Fruit fly (Drosophila melanogaster): ENCODE measurements around the gene GckIII.

Gene GckIII

dm6 chr3R:17077968-17078417, 7.3 kb upstream of the GckIII start:
- no peak for TF ChIP-seq CG11902 (GFP tag; optimal IDR thresholded peaks at IDR 0.05)
- no peak for TF ChIP-seq CG3919 (GFP tag; optimal IDR thresholded peaks at IDR 0.05)
- TF ChIP-seq CG15336 (GFP tag; IDR thresholded peaks at IDR 0.05), result peak; percentile 11; the same call in 1 of the 2 replicates
- peak; percentile 58 for TF ChIP-seq Sox14 (GFP tag; optimal IDR thresholded peaks at IDR 0.05)
- TF ChIP-seq fkh (GFP tag; optimal IDR thresholded peaks at IDR 0.05), result peak; percentile 82
- TF ChIP-seq salr (GFP tag; optimal IDR thresholded peaks at IDR 0.05), result no peak
- no peak for TF ChIP-seq Sox102F (GFP tag; optimal IDR thresholded peaks at IDR 0.05)
- TF ChIP-seq CG8119 (GFP tag; IDR thresholded peaks at IDR 0.05), result no peak
- peak; percentile 74 for TF ChIP-seq CG1621 (tag; optimal IDR thresholded peaks at IDR 0.05)
- TF ChIP-seq svp (GFP tag), result peak; percentile 88
- TF ChIP-seq CG4318 (GFP tag; optimal IDR thresholded peaks at IDR 0.05), result no peak
- no peak for TF ChIP-seq dsx (GFP tag; optimal IDR thresholded peaks at IDR 0.05; ENCODE audit: poor library complexity, severe bottlenecking)
- TF ChIP-seq CG10669 (GFP tag; optimal IDR thresholded peaks at IDR 0.05), result no peak
- TF ChIP-seq CG6163 (GFP tag; IDR thresholded peaks at IDR 0.05), result 0 out of 3 replicates have a peak, but pooled peaks have one; percentile 22
- 0 out of 2 replicates have a peak, but pooled peaks have one; percentile 10 for TF ChIP-seq Gug (GFP tag; IDR thresholded peaks at IDR 0.05)
- no peak for TF ChIP-seq Met (GFP tag; optimal IDR thresholded peaks at IDR 0.05)
- TF ChIP-seq vri (GFP tag; optimal IDR thresholded peaks at IDR 0.05), result peak; percentile 64
- peak; percentile 4 for TF ChIP-seq topi (GFP tag; optimal IDR thresholded peaks at IDR 0.05)
- no peak for TF ChIP-seq net (GFP tag; optimal IDR thresholded peaks at IDR 0.05)
- peak; percentile 20 for TF ChIP-seq CG6808 (GFP tag; optimal IDR thresholded peaks at IDR 0.05)
- TF ChIP-seq esn (GFP tag; optimal IDR thresholded peaks at IDR 0.05), result peak; percentile 3
- peak; percentile 47 to 71 for TF ChIP-seq ss (GFP tag; optimal IDR thresholded peaks at IDR 0.05)

DNA sequence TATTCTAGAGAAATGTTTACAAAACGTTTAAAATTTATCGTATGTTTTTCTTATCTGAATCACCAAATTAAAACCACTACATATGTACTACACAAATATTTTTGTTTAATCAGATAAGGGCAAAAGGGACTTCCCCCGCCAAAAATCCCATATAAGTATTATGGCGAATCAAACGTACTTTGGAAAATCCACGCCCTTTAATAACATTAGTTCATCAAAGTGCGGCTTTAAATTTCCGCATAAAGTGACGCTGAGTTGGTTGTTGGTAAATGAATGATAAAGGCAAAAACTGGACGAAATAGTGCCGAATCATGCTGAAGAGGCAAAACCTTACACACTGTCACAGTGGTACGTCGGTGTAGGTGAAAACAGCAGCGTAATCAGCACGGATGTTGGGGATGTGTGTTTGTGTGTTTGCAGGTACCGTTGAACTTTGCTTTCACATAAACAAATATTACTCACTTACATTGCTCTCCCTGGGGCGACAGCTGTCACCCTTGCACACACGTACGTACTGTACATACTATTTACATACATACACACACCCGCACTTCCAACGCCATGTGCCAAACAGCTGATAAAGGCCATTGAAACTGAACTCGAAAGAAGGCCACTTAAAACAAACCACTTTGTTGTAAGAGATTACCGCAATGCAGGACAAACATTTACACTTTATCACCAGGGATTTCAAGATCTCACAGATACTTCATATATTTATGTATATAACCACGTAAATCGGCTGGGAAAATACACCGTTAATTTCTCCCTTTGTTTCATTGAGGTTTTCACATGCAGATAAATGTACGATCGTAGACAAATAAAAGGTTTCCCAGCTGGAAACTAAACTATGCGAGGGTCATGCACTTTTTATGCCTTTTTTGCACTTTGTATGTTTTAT, 6.1 kb upstream of the GckIII start:
- TF ChIP-seq net (GFP tag; optimal IDR thresholded peaks at IDR 0.05), result peak; percentile 18
- TF ChIP-seq svp (GFP tag), result peak; percentile 89
- no peak for TF ChIP-seq CG10631 (GFP tag; optimal IDR thresholded peaks at IDR 0.05)
- TF ChIP-seq CG6276 (GFP tag; optimal IDR thresholded peaks at IDR 0.05), result no peak
- TF ChIP-seq Hr4 (GFP tag; optimal IDR thresholded peaks at IDR 0.05), result no peak
- TF ChIP-seq vri (GFP tag; optimal IDR thresholded peaks at IDR 0.05), result peak; percentile 68
- no peak for TF ChIP-seq CG8319 (GFP tag; optimal IDR thresholded peaks at IDR 0.05)
- TF ChIP-seq Blimp-1 (GFP tag; optimal IDR thresholded peaks at IDR 0.05), result no peak
- TF ChIP-seq OdsH (GFP tag; optimal IDR thresholded peaks at IDR 0.05), result no peak
- TF ChIP-seq esn (GFP tag; optimal IDR thresholded peaks at IDR 0.05), result no peak
- TF ChIP-seq Eip75B (GFP tag; optimal IDR thresholded peaks at IDR 0.05), result peak; percentile 36
- TF ChIP-seq Eip78C (GFP tag), result peak; percentile 87
- peak; percentile 42 for TF ChIP-seq CG15336 (GFP tag; IDR thresholded peaks at IDR 0.05)
- no peak for TF ChIP-seq acj6 (GFP tag; optimal IDR thresholded peaks at IDR 0.05)
- no peak for TF ChIP-seq Sox14 (GFP tag; optimal IDR thresholded peaks at IDR 0.05)
- TF ChIP-seq CG6163 (GFP tag; IDR thresholded peaks at IDR 0.05), result peak; percentile 76
- no peak for TF ChIP-seq Hr38 (GFP tag; optimal IDR thresholded peaks at IDR 0.05)
- TF ChIP-seq CG11762 (GFP tag; optimal IDR thresholded peaks at IDR 0.05; ENCODE audit: insufficient read depth), result no peak
- no peak for TF ChIP-seq Smox (GFP tag; optimal IDR thresholded peaks at IDR 0.05)
- peak; percentile 35 for TF ChIP-seq CG1621 (tag; optimal IDR thresholded peaks at IDR 0.05)
- TF ChIP-seq pdm3 (GFP tag; optimal IDR thresholded peaks at IDR 0.05), result no peak
- TF ChIP-seq Hr39 (GFP tag; optimal IDR thresholded peaks at IDR 0.05), result no peak
- no peak for TF ChIP-seq dsx (GFP tag; optimal IDR thresholded peaks at IDR 0.05; ENCODE audit: poor library complexity, severe bottlenecking)
- peak; percentile 25 for TF ChIP-seq CG3919 (GFP tag; optimal IDR thresholded peaks at IDR 0.05)
- TF ChIP-seq CG16779 (tag; optimal IDR thresholded peaks at IDR 0.05), result peak; percentile 20
- TF ChIP-seq achi (GFP tag; optimal IDR thresholded peaks at IDR 0.05), result no peak
- peak; percentile 61 to 68 for TF ChIP-seq ss (GFP tag; optimal IDR thresholded peaks at IDR 0.05)
- TF ChIP-seq eg (GFP tag; IDR thresholded peaks at IDR 0.05), result no peak; the same call in 2 of the 3 replicates
- TF ChIP-seq CG9139 (GFP tag; optimal IDR thresholded peaks at IDR 0.05), result peak; percentile 12
- no peak for TF ChIP-seq Gug (GFP tag; IDR thresholded peaks at IDR 0.05)
- TF ChIP-seq CG10669 (GFP tag; optimal IDR thresholded peaks at IDR 0.05), result no peak
- no peak for TF ChIP-seq CG34406 (GFP tag; optimal IDR thresholded peaks at IDR 0.05)
- TF ChIP-seq CG4318 (GFP tag; optimal IDR thresholded peaks at IDR 0.05), result no peak
- no peak for TF ChIP-seq CG7368 (GFP tag; optimal IDR thresholded peaks at IDR 0.05)
- peak; percentile 31 for TF ChIP-seq spab (GFP tag; optimal IDR thresholded peaks at IDR 0.05)
- TF ChIP-seq salr (GFP tag; optimal IDR thresholded peaks at IDR 0.05), result no peak
- no peak for TF ChIP-seq fd85E (GFP tag; optimal IDR thresholded peaks at IDR 0.05)
- no peak for TF ChIP-seq fkh (GFP tag; optimal IDR thresholded peaks at IDR 0.05)
- peak; percentile 77 for TF ChIP-seq CG6854 (GFP tag; optimal IDR thresholded peaks at IDR 0.05)

All from whole organism, prepupa.